Worm (Caenorhabditis elegans) whole organism, midembryonic: ENCODE measurements around the gene slcr-46.3.

Experiments used
- T22C8.4 ChIP-seq: fragments of 200-800 bp; sonication (Bioruptor generic); IDR thresholded peaks from 2 replicates; pipeline ENCODE4 v1.3.6; 2022; ENCODE audit warnings: missing genetic modification characterization, missing compliant biosample characterization
- flt-1 ChIP-seq: fragments of 200-800 bp; sonication (Bioruptor generic); IDR thresholded peaks from 2 replicates; pipeline ENCODE4 v1.3.6; 2022; ENCODE audit warnings: missing genetic modification characterization, missing compliant biosample characterization
- klf-2 ChIP-seq: fragments of 200-800 bp; sonication (Bioruptor generic); conservative IDR thresholded peaks from 2 replicates; pipeline ENCODE4 v1.3.6; 2022; ENCODE audit warnings: missing genetic modification reagents, missing genetic modification characterization, missing compliant biosample characterization
- med-1 ChIP-seq: sonication (generic microtip); optimal IDR thresholded peaks from 2 replicates; lab custom pipeline; 2017; ENCODE audit warnings: missing genetic modification characterization, mild to moderate bottlenecking, missing compliant biosample characterization, antibody characterized with exemption, missing genetic modification reagents; ENCODE audit not compliant: insufficient read depth
- ref-1 ChIP-seq: fragments of 200-800 bp; sonication (Bioruptor generic); conservative IDR thresholded peaks from 2 replicates; pipeline ENCODE4 v1.3.6; 2022; ENCODE audit warnings: missing genetic modification reagents, missing genetic modification characterization, missing compliant biosample characterization
- ztf-23 ChIP-seq: fragments of 200-800 bp; sonication (Bioruptor generic); IDR thresholded peaks from 2 replicates; pipeline ENCODE4 v1.3.6; 2022; ENCODE audit warnings: missing genetic modification reagents, missing genetic modification characterization, missing compliant biosample characterization

DNA sequence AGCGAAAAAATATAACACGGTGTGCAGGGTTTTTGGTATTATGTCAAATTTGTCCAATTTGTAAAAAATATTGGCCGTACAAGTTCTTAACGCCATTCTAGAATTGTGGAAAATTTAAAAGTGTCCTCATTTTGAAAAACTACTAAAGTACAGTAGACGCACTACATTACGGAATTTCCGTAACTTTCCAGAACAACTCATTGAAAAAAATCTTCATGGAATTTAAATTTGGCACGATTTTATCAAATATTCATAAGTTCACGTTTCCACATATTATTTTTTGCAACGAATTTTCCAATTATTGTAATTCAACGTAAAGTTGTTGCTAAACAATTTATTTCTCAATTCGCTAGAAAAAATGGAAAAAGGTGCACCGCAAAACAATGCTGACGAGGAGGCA is 9.0 kb downstream of the slcr-46.3 start, which contains the start of gene F40F9.3:
- TF ChIP-seq flt-1 (GFP tag; lab: Robert Waterston, UW) (no peak), ztf-23 (no peak), T22C8.4 (GFP tag; lab: Robert Waterston, UW) (no peak), med-1 (no peak), klf-2 (GFP tag; lab: Robert Waterston, UW) (no peak), ref-1 (GFP tag; lab: Robert Waterston, UW) (no peak)
